Worm (Caenorhabditis elegans) whole organism, L4 larva: ENCODE data around the gene R07E5.11.
"Not testable (repeated sequence)": the region's sequence is repeated elsewhere in the genome, so short reads cannot be mapped to it uniquely, and the experiment has no call there.

Experiments used
- D1046.2 ChIP-seq: fragments of 200-800 bp; sonication (Bioruptor generic); IDR thresholded peaks from 2 replicates; pipeline ENCODE4 v1.3.6; 2022; ENCODE audit warnings: missing genetic modification characterization, missing compliant biosample characterization
- F49E8.2 ChIP-seq: sonication (generic microtip); optimal IDR thresholded peaks from 2 replicates; lab custom pipeline; 2016; ENCODE audit warnings: missing compliant biosample characterization, mild to moderate bottlenecking, missing genetic modification characterization, borderline replicate concordance
- T26A8.4 ChIP-seq: fragments of 200-800 bp; sonication (Bioruptor generic); IDR thresholded peaks from 2 replicates; pipeline ENCODE4 v1.3.6; 2022; ENCODE audit warnings: missing genetic modification characterization, missing compliant biosample characterization
- Y105C5A.15 ChIP-seq: fragments of 200-800 bp; sonication (Bioruptor generic); IDR thresholded peaks from 2 replicates; pipeline ENCODE4 v1.3.6; 2022; ENCODE audit warnings: missing genetic modification characterization, missing compliant biosample characterization
- Y48G9A.11 ChIP-seq: fragments of 200-800 bp; sonication (Bioruptor generic); IDR thresholded peaks from 2 replicates; pipeline ENCODE4 v1.3.6; 2022; ENCODE audit warnings: missing genetic modification reagents, missing genetic modification characterization, missing compliant biosample characterization
- ZK546.5 ChIP-seq, 2 experiments: sonication (generic microtip); optimal IDR thresholded peaks; 2 replicates each; lab custom pipeline; 2017; ENCODE audit warnings: missing biosample characterization in 2 of 2, missing genetic modification characterization in 2 of 2
- aha-1 ChIP-seq: fragments of 150-350 bp; peaks from one replicate; lab custom pipeline; 2014; ENCODE audit warnings: missing biosample characterization, missing genetic modification characterization
- ama-1 ChIP-seq: fragments of 150-350 bp; optimal IDR thresholded peaks from 2 replicates; lab custom pipeline; 2014; ENCODE audit warnings: inconsistent platforms, mixed read lengths
- arid-1 ChIP-seq: fragments of 200-800 bp; sonication (Bioruptor generic); conservative IDR thresholded peaks from 2 replicates; pipeline ENCODE4 v1.3.6; 2022; ENCODE audit warnings: missing genetic modification reagents, missing genetic modification characterization, missing compliant biosample characterization
- attf-4 ChIP-seq: sonication (generic microtip); optimal IDR thresholded peaks from 3 replicates; lab custom pipeline; 2017; ENCODE audit warnings: missing biosample characterization, missing genetic modification characterization
- ceh-20 ChIP-seq: fragments of 200-800 bp; sonication (Bioruptor generic); IDR thresholded peaks from 2 replicates; pipeline ENCODE4 v1.3.6; 2022; ENCODE audit warnings: missing genetic modification reagents, missing genetic modification characterization, missing compliant biosample characterization
- ceh-82 ChIP-seq: sonication (generic microtip); optimal IDR thresholded peaks from 2 replicates; lab custom pipeline; 2017; ENCODE audit warnings: missing biosample characterization, missing genetic modification characterization
- ces-1 ChIP-seq: fragments of 150-350 bp; sonication (generic microtip); optimal IDR thresholded peaks from 4 replicates; lab custom pipeline; 2014; ENCODE audit warnings: missing biosample characterization, missing genetic modification reagents, missing genetic modification characterization
- ctbp-1 ChIP-seq: fragments of 200-800 bp; sonication (Bioruptor generic); IDR thresholded peaks from 2 replicates; pipeline ENCODE4 v1.3.6; 2022; ENCODE audit warnings: missing genetic modification reagents, missing genetic modification characterization, missing compliant biosample characterization
- daf-16 ChIP-seq, 3 experiments: sonication (generic microtip); optimal IDR thresholded peaks; 2 replicates each; lab custom pipeline; 2016 to 2017; ENCODE audit warnings: missing genetic modification characterization in 3 of 3, missing genetic modification reagents in 3 of 3, mild to moderate bottlenecking in 2 of 3, missing compliant biosample characterization in 2 of 3, missing biosample characterization in 1 of 3, moderate library complexity in 1 of 3
- daf-19 ChIP-seq: fragments of 200-800 bp; sonication (Bioruptor generic); conservative IDR thresholded peaks from 2 replicates; pipeline ENCODE4 v1.3.6; 2022; ENCODE audit warnings: missing genetic modification characterization, missing compliant biosample characterization
- dmd-6 ChIP-seq: fragments of 200-800 bp; sonication (Bioruptor generic); IDR thresholded peaks from 2 replicates; pipeline ENCODE4 v1.3.6; 2022; ENCODE audit warnings: missing genetic modification reagents, missing genetic modification characterization, missing compliant biosample characterization
- dmd-8 ChIP-seq: fragments of 200-800 bp; sonication (Bioruptor generic); IDR thresholded peaks from 2 replicates; pipeline ENCODE4 v1.3.6; 2022; ENCODE audit warnings: missing genetic modification characterization, missing compliant biosample characterization
- dmd-9 ChIP-seq: fragments of 200-800 bp; sonication (Bioruptor generic); IDR thresholded peaks from 2 replicates; pipeline ENCODE4 v1.3.6; 2022; ENCODE audit warnings: missing genetic modification reagents, missing genetic modification characterization, missing compliant biosample characterization
- egl-43 ChIP-seq: fragments of 200-800 bp; sonication (Bioruptor generic); IDR thresholded peaks from 2 replicates; pipeline ENCODE4 v1.3.6; 2022; ENCODE audit warnings: missing genetic modification reagents, missing genetic modification characterization, missing compliant biosample characterization
- fkh-10 ChIP-seq: fragments of 150-350 bp; optimal IDR thresholded peaks from 2 replicates; lab custom pipeline; 2014; ENCODE audit warnings: missing biosample characterization, missing genetic modification reagents, missing genetic modification characterization
- hlh-11 ChIP-seq: fragments of 200-800 bp; sonication (Bioruptor generic); optimal IDR thresholded peaks from 2 replicates; lab custom pipeline; 2018; ENCODE audit warnings: mild to moderate bottlenecking, missing genetic modification characterization, missing compliant biosample characterization
- hmg-1.1 ChIP-seq: fragments of 200-800 bp; sonication (Bioruptor generic); IDR thresholded peaks from 2 replicates; pipeline ENCODE4 v1.3.6; 2022; ENCODE audit warnings: missing genetic modification reagents, missing genetic modification characterization, missing compliant biosample characterization
- lin-1 ChIP-seq: fragments of 200-800 bp; sonication (Bioruptor generic); IDR thresholded peaks from 2 replicates; pipeline ENCODE4 v1.3.6; 2022; ENCODE audit warnings: missing genetic modification reagents, missing genetic modification characterization, missing compliant biosample characterization
- lin-13 ChIP-seq: fragments of 150-350 bp; optimal IDR thresholded peaks from 2 replicates; lab custom pipeline; 2014; ENCODE audit warnings: missing biosample characterization, missing genetic modification reagents, missing genetic modification characterization
- lin-15B ChIP-seq: fragments of 150-350 bp; sonication (generic microtip); optimal IDR thresholded peaks from 3 replicates; lab custom pipeline; 2014; ENCODE audit warnings: missing biosample characterization, missing genetic modification characterization
- lin-29 ChIP-seq: fragments of 200-800 bp; sonication (Bioruptor generic); IDR thresholded peaks from 2 replicates; pipeline ENCODE4 v1.3.6; 2022; ENCODE audit warnings: missing genetic modification reagents, missing genetic modification characterization, missing compliant biosample characterization
- lin-38 ChIP-seq: fragments of 200-800 bp; sonication (Bioruptor generic); IDR thresholded peaks from 2 replicates; pipeline ENCODE4 v1.3.6; 2022; ENCODE audit warnings: missing genetic modification reagents, missing genetic modification characterization, missing compliant biosample characterization
- lin-39 ChIP-seq: fragments of 150-350 bp; optimal IDR thresholded peaks from 2 replicates; lab custom pipeline; 2014; ENCODE audit warnings: missing biosample characterization, missing genetic modification reagents, missing genetic modification characterization
- lir-3 ChIP-seq: sonication (generic microtip); optimal IDR thresholded peaks from 2 replicates; lab custom pipeline; 2016; ENCODE audit warnings: mild to moderate bottlenecking, missing genetic modification characterization, missing compliant biosample characterization
- lsy-2 ChIP-seq, 2 experiments: fragments of 150-350 bp in 1 of 2; sonication (generic microtip) in 1 of 2; optimal IDR thresholded peaks; 2 replicates each; lab custom pipeline; 2014 to 2017; ENCODE audit warnings: missing biosample characterization in 2 of 2, missing genetic modification characterization in 2 of 2
- madf-9 ChIP-seq: fragments of 200-800 bp; sonication (Bioruptor generic); conservative IDR thresholded peaks from 2 replicates; pipeline ENCODE4 v1.3.6; 2022; ENCODE audit warnings: missing genetic modification reagents, missing genetic modification characterization, missing compliant biosample characterization
- mdt-29 ChIP-seq: fragments of 200-800 bp; sonication (Bioruptor generic); IDR thresholded peaks from 2 replicates; pipeline ENCODE4 v1.3.6; 2022; ENCODE audit warnings: missing genetic modification reagents, missing genetic modification characterization, missing compliant biosample characterization
- mep-1 ChIP-seq: fragments of 150-350 bp; sonication (generic microtip); optimal IDR thresholded peaks from 3 replicates; lab custom pipeline; 2014; ENCODE audit warnings: missing biosample characterization, missing genetic modification characterization
- mes-2 ChIP-seq: sonication (generic microtip); optimal IDR thresholded peaks from 2 replicates; lab custom pipeline; 2016; ENCODE audit warnings: missing genotype, mild to moderate bottlenecking, missing genetic modification characterization, missing compliant biosample characterization; ENCODE audit not compliant: poor library complexity, severe bottlenecking
- nhr-10 ChIP-seq: fragments of 150-350 bp; optimal IDR thresholded peaks from 2 replicates; lab custom pipeline; 2014; ENCODE audit warnings: missing biosample characterization, missing genetic modification characterization
- nhr-25 ChIP-seq: sonication (generic microtip); optimal IDR thresholded peaks from 2 replicates; lab custom pipeline; 2017; ENCODE audit warnings: missing genetic modification characterization, mild to moderate bottlenecking, missing compliant biosample characterization, antibody characterized with exemption, moderate library complexity, borderline replicate concordance; ENCODE audit not compliant: insufficient read depth
- nhr-42 ChIP-seq: fragments of 200-800 bp; sonication (Bioruptor generic); IDR thresholded peaks from 2 replicates; pipeline ENCODE4 v1.3.6; 2022; ENCODE audit warnings: missing genetic modification characterization, missing compliant biosample characterization
- nhr-48 ChIP-seq: sonication (generic microtip); optimal IDR thresholded peaks from 2 replicates; lab custom pipeline; 2016; ENCODE audit warnings: mild to moderate bottlenecking, missing genetic modification characterization, missing compliant biosample characterization
- nhr-77 ChIP-seq: fragments of 150-350 bp; optimal IDR thresholded peaks from 2 replicates; lab custom pipeline; 2014; ENCODE audit warnings: missing biosample characterization, missing genetic modification characterization
- pha-4 ChIP-seq, 2 experiments: fragments of 150-350 bp in 1 of 2; fragments of 200-800 bp in 1 of 2; sonication (Bioruptor generic) in 1 of 2; IDR thresholded peaks in 1 of 2; optimal IDR thresholded peaks in 1 of 2; 2 replicates each; pipeline versions ENCODE4 v1.3.6 to Lab custom; 2014 to 2022; ENCODE audit warnings: missing genetic modification characterization in 2 of 2, missing genetic modification reagents in 2 of 2, missing biosample characterization in 1 of 2, missing compliant biosample characterization in 1 of 2
- pqm-1 ChIP-seq: sonication (generic microtip); optimal IDR thresholded peaks from 2 replicates; lab custom pipeline; 2017; ENCODE audit warnings: missing biosample characterization, missing genetic modification characterization
- saeg-2 ChIP-seq: fragments of 200-800 bp; sonication (Bioruptor generic); IDR thresholded peaks from 2 replicates; pipeline ENCODE4 v1.3.6; 2022; ENCODE audit warnings: missing genetic modification reagents, missing genetic modification characterization, missing compliant biosample characterization
- sdz-12 ChIP-seq: fragments of 200-800 bp; sonication (Bioruptor generic); optimal IDR thresholded peaks from 2 replicates; lab custom pipeline; 2018; ENCODE audit warnings: mild to moderate bottlenecking, missing genetic modification characterization, missing compliant biosample characterization
- spr-1 ChIP-seq: sonication (generic microtip); optimal IDR thresholded peaks from 2 replicates; lab custom pipeline; 2016; ENCODE audit warnings: mild to moderate bottlenecking, missing genetic modification characterization, missing compliant biosample characterization
- tra-1 ChIP-seq: fragments of 200-800 bp; sonication (Bioruptor generic); IDR thresholded peaks from 2 replicates; pipeline ENCODE4 v1.3.6; 2022; ENCODE audit warnings: missing genetic modification reagents, missing genetic modification characterization, missing compliant biosample characterization
- vab-7 ChIP-seq: fragments of 200-800 bp; sonication (Bioruptor generic); IDR thresholded peaks from 2 replicates; pipeline ENCODE4 v1.3.6; 2022; ENCODE audit warnings: missing genetic modification reagents, missing genetic modification characterization, missing compliant biosample characterization
- ztf-7 ChIP-seq: fragments of 150-350 bp; optimal IDR thresholded peaks from 2 replicates; lab custom pipeline; 2014; ENCODE audit warnings: missing biosample characterization, missing genetic modification characterization

R07E5.11 gene

ce11 chrIII:4428797-4429196, 13.8 kb upstream of the R07E5.11 start (continued):
- TF ChIP-seq ztf-7 (tag; lab: Kevin White, UChicago) (no peak), dmd-8 (GFP tag; lab: Robert Waterston, UW) (peak; percentile 74; the same call in 1 of the 2 replicates), lin-39 (no peak), ama-1 (lab: Kevin White, UChicago) (no peak), aha-1 (tag; lab: Kevin White, UChicago) (peak; percentile 63), ceh-82 (tag; lab: Kevin White, UChicago) (no peak), saeg-2 (GFP tag; lab: Robert Waterston, UW) (no peak), lin-13 (GFP tag; lab: Kevin White, UChicago) (peak; percentile 16), lin-15B (tag; lab: Kevin White, UChicago) (no peak), D1046.2 (GFP tag; lab: Robert Waterston, UW) (0 out of 2 replicates have a peak, but pooled peaks have one; percentile 58), ctbp-1 (GFP tag; lab: Robert Waterston, UW) (peak; percentile 70; the same call in 1 of the 2 replicates), nhr-25 (tag; lab: Kevin White, UChicago) (no peak), nhr-77 (tag; lab: Kevin White, UChicago) (no peak), mdt-29 (no peak), pha-4 (GFP tag; IDR thresholded peaks at IDR 0.05; lab: Robert Waterston, UW) (peak; percentile 78; the same call in 1 of the 2 replicates), pha-4 (tag; optimal IDR thresholded peaks at IDR 0.05; lab: Kevin White, UChicago) (no peak), ZK546.5 (tag; optimal IDR thresholded peaks at IDR 0.05; lab: Kevin White, UChicago) (no peak), egl-43 (peak; percentile 85), mep-1 (no peak), arid-1 (peak; percentile 80), ces-1 (GFP tag; lab: Kevin White, UChicago) (no peak), nhr-10 (tag; lab: Kevin White, UChicago) (no peak), lir-3 (tag; lab: Kevin White, UChicago) (no peak), fkh-10 (GFP tag; lab: Kevin White, UChicago) (no peak), attf-4 (tag; lab: Kevin White, UChicago) (no peak), tra-1 (peak; percentile 32; the same call in 1 of the 2 replicates), pqm-1 (tag; lab: Kevin White, UChicago) (no peak), lin-1 (peak; percentile 78; the same call in 1 of the 2 replicates), spr-1 (tag; lab: Kevin White, UChicago) (peak; percentile 9), sdz-12 (GFP tag; lab: Kevin White, UChicago) (peak; percentile 7), madf-9 (GFP tag; lab: Robert Waterston, UW) (0 out of 2 replicates have a peak, but pooled peaks have one; percentile 25), daf-16 (GFP tag; optimal IDR thresholded peaks at IDR 0.05; lab: Kevin White, UChicago) (peak in 1 of 2 experiments; percentile 5), daf-16 (tag; optimal IDR thresholded peaks at IDR 0.05; lab: Kevin White, UChicago) (peak; percentile 56), nhr-48 (tag; lab: Kevin White, UChicago) (peak; percentile 1), vab-7 (peak; percentile 75), ceh-20 (no peak), lsy-2 (tag; optimal IDR thresholded peaks at IDR 0.05; lab: Kevin White, UChicago) (no peak), hlh-11 (tag; lab: Kevin White, UChicago) (peak; percentile 10), dmd-6 (peak; percentile 47), hmg-1.1 (GFP tag; lab: Robert Waterston, UW) (no peak; the same call in 1 of the 2 replicates)

- TF ChIP-seq dmd-6 = peak; percentile 75
- TF ChIP-seq lin-1 = peak; percentile 73; the same call in 1 of the 2 replicates
- TF ChIP-seq vab-7 = peak; percentile 89
- peak; percentile 83 for TF ChIP-seq lin-38 (GFP tag; lab: Robert Waterston, UW)
- peak; percentile 87 for TF ChIP-seq daf-19 (GFP tag; lab: Robert Waterston, UW)
- TF ChIP-seq hmg-1.1 (GFP tag; lab: Robert Waterston, UW) = peak; percentile 87
- peak; percentile 48 for TF ChIP-seq mes-2 (tag; lab: Kevin White, UChicago)
- peak; percentile 49; the same call in 1 of the 2 replicates for TF ChIP-seq nhr-42 (GFP tag; lab: Robert Waterston, UW)
- TF ChIP-seq Y48G9A.11 = peak; percentile 80
- peak; percentile 57; the same call in 1 of the 2 replicates for TF ChIP-seq Y105C5A.15 (GFP tag; lab: Robert Waterston, UW)
- peak; percentile 0 for TF ChIP-seq F49E8.2
- peak; percentile 83 for TF ChIP-seq T26A8.4 (GFP tag; lab: Robert Waterston, UW)
- TF ChIP-seq tra-1 = peak; percentile 91
- TF ChIP-seq lin-29 (GFP tag; lab: Robert Waterston, UW) = peak; percentile 46; the same call in 1 of the 2 replicates
- peak; percentile 69; the same call in 1 of the 2 replicates for TF ChIP-seq dmd-9 (GFP tag; lab: Robert Waterston, UW)
- TF ChIP-seq pha-4 (GFP tag; IDR thresholded peaks at IDR 0.05; lab: Robert Waterston, UW) = peak; percentile 90
- not testable (repeated sequence) for TF ChIP-seq pha-4 (tag; optimal IDR thresholded peaks at IDR 0.05; lab: Kevin White, UChicago)
These were observed 11.7 kb upstream of the R07E5.11 start for ce11 chrIII:4426711-4427218.
